Fruit fly (Drosophila melanogaster) whole organism, wandering third instar larva: Measurements from ENCODE around the gene CG14598.

ENCODE experiments used
- Abd-B ChIP-seq: fragments of >200 bp; optimal IDR thresholded peaks from 2 replicates; lab custom pipeline; 2017; ENCODE audit warnings: missing biosample characterization, missing genetic modification characterization
- CG32264 ChIP-seq: fragments of 200-800 bp; sonication (Bioruptor generic); optimal IDR thresholded peaks from 2 replicates; lab custom pipeline; 2016; ENCODE audit warnings: missing biosample characterization, missing genetic modification characterization
- CG9705 ChIP-seq: fragments of 200-800 bp; sonication (Bioruptor generic); optimal IDR thresholded peaks from 2 replicates; lab custom pipeline; 2018; ENCODE audit warnings: missing biosample characterization, mild to moderate bottlenecking, missing genetic modification characterization
- CrebA ChIP-seq: fragments of 200-800 bp; sonication (Bioruptor generic); optimal IDR thresholded peaks from 2 replicates; lab custom pipeline; 2016; ENCODE audit warnings: missing biosample characterization, mild to moderate bottlenecking, missing genetic modification characterization, borderline replicate concordance
- Dfd ChIP-seq: fragments of >200 bp; optimal IDR thresholded peaks from 2 replicates; lab custom pipeline; 2017; ENCODE audit warnings: missing biosample characterization, missing genetic modification characterization
- Dif ChIP-seq: fragments of 200-275, 200-300 bp; sonication (Bioruptor generic); optimal IDR thresholded peaks from 2 replicates; lab custom pipeline; 2018; ENCODE audit warnings: missing biosample characterization, missing genetic modification characterization; ENCODE audit not compliant: partially characterized antibody
- GATAd ChIP-seq: sonication (Bioruptor generic); optimal IDR thresholded peaks from 2 replicates; lab custom pipeline; 2016; ENCODE audit warnings: missing biosample characterization, missing genetic modification characterization
- HLH106 ChIP-seq: fragments of 200-800 bp; optimal IDR thresholded peaks from 3 replicates; lab custom pipeline; 2019; ENCODE audit warnings: missing biosample characterization, mild to moderate bottlenecking, missing genetic modification characterization, moderate library complexity
- Hnf4 ChIP-seq: fragments of 200-800 bp; sonication (Bioruptor generic); optimal IDR thresholded peaks from 2 replicates; lab custom pipeline; 2016; ENCODE audit warnings: missing biosample characterization, mild to moderate bottlenecking, missing genetic modification characterization
- Hr78 ChIP-seq: fragments of >200 bp; optimal IDR thresholded peaks from 2 replicates; lab custom pipeline; 2017; ENCODE audit warnings: missing biosample characterization, missing genetic modification characterization
- Hr83 ChIP-seq: fragments of 200-300 bp; sonication (Bioruptor generic); optimal IDR thresholded peaks from 2 replicates; lab custom pipeline; 2016; ENCODE audit warnings: missing biosample characterization, mild to moderate bottlenecking, missing genetic modification characterization, moderate library complexity; ENCODE audit not compliant: poor library complexity, severe bottlenecking
- Jra ChIP-seq: sonication (Bioruptor generic); optimal IDR thresholded peaks from 2 replicates; lab custom pipeline; 2016; ENCODE audit warnings: missing biosample characterization, missing genetic modification characterization
- Mio ChIP-seq: sonication (Bioruptor generic); optimal IDR thresholded peaks from 2 replicates; lab custom pipeline; 2016; ENCODE audit warnings: missing biosample characterization, missing genetic modification characterization
- Myc ChIP-seq: fragments of >200 bp; optimal IDR thresholded peaks from 2 replicates; lab custom pipeline; 2017
- N ChIP-seq: fragments of >200 bp; optimal IDR thresholded peaks from 2 replicates; lab custom pipeline; 2018; ENCODE audit warnings: missing biosample characterization, missing external identifiers, missing genetic modification characterization
- OdsH ChIP-seq: fragments of 200-800 bp; sonication (Bioruptor generic); optimal IDR thresholded peaks from 2 replicates; lab custom pipeline; 2016; ENCODE audit warnings: missing biosample characterization, mild to moderate bottlenecking, missing genetic modification characterization
- Rel ChIP-seq, 2 experiments: fragments of 200-800 bp; sonication (Bioruptor generic) in 1 of 2; optimal IDR thresholded peaks; 2 replicates in 1 of 2; 3 replicates in 1 of 2; lab custom pipeline; 2016 to 2019; ENCODE audit warnings: mild to moderate bottlenecking in 2 of 2, missing biosample characterization in 2 of 2, missing genetic modification characterization in 2 of 2, moderate library complexity in 1 of 2
- Sp1 ChIP-seq: fragments of 200-800 bp; sonication (Bioruptor generic); optimal IDR thresholded peaks from 3 replicates; lab custom pipeline; 2019; ENCODE audit warnings: missing biosample characterization, mild to moderate bottlenecking, missing genetic modification characterization, moderate library complexity
- Vsx2 ChIP-seq: fragments of 200-300, 225-300 bp; sonication (Bioruptor generic); optimal IDR thresholded peaks from 2 replicates; lab custom pipeline; 2018; ENCODE audit warnings: missing biosample characterization, missing genetic modification characterization; ENCODE audit not compliant: partially characterized antibody
- br ChIP-seq: fragments of 200-800 bp; sonication (Bioruptor generic); optimal IDR thresholded peaks from 2 replicates; lab custom pipeline; 2016; ENCODE audit warnings: missing biosample characterization, missing genetic modification characterization
- brk ChIP-seq: fragments of 200-800 bp; sonication (Bioruptor generic); optimal IDR thresholded peaks from 2 replicates; lab custom pipeline; 2016; ENCODE audit warnings: missing biosample characterization, mild to moderate bottlenecking, missing genetic modification characterization
- dl ChIP-seq, 2 experiments: fragments of 175-275, 200-275 bp in 1 of 2; fragments of 200-275 bp in 1 of 2; sonication (Bioruptor generic); optimal IDR thresholded peaks; lab custom pipeline; 2018; ENCODE audit warnings: mild to moderate bottlenecking in 2 of 2, missing biosample characterization in 2 of 2, missing genetic modification characterization in 2 of 2, moderate library complexity in 2 of 2; ENCODE audit not compliant: partially characterized antibody in 2 of 2, insufficient read depth in 1 of 2
- dmrt93B ChIP-seq: fragments of 200-800 bp; sonication (Bioruptor generic); optimal IDR thresholded peaks from 2 replicates; lab custom pipeline; 2018; ENCODE audit warnings: missing biosample characterization, mild to moderate bottlenecking, missing genetic modification characterization
- dsf ChIP-seq: sonication (Bioruptor generic); optimal IDR thresholded peaks from 2 replicates; lab custom pipeline; 2016; ENCODE audit warnings: missing biosample characterization, missing genetic modification characterization, borderline replicate concordance
- ey ChIP-seq: fragments of 200-800 bp; sonication (Bioruptor generic); optimal IDR thresholded peaks from 2 replicates; lab custom pipeline; 2016; ENCODE audit warnings: missing biosample characterization, missing genetic modification characterization
- foxo ChIP-seq, 2 experiments: fragments of 200-800 bp; sonication (Bioruptor generic); optimal IDR thresholded peaks; 2 replicates in 1 of 2; 3 replicates in 1 of 2; lab custom pipeline; 2016 to 2017; ENCODE audit warnings: missing biosample characterization in 2 of 2, missing genetic modification characterization in 2 of 2
- fru ChIP-seq: fragments of 200-800 bp; sonication (Bioruptor generic); optimal IDR thresholded peaks from 3 replicates; lab custom pipeline; 2016; ENCODE audit warnings: missing biosample characterization, mild to moderate bottlenecking, missing genetic modification characterization
- h ChIP-seq: fragments of 200-800 bp; sonication (Bioruptor generic); optimal IDR thresholded peaks from 3 replicates; lab custom pipeline; 2016; ENCODE audit warnings: missing biosample characterization, mild to moderate bottlenecking, missing genetic modification characterization
- jim ChIP-seq: fragments of 175-275, 200-325 bp; sonication (Bioruptor generic); optimal IDR thresholded peaks from 2 replicates; lab custom pipeline; 2016; ENCODE audit warnings: missing biosample characterization, mild to moderate bottlenecking, missing genetic modification characterization
- lola ChIP-seq: fragments of >200 bp; optimal IDR thresholded peaks from 2 replicates; lab custom pipeline; 2017; ENCODE audit warnings: missing biosample characterization, missing genetic modification characterization
- pan ChIP-seq: fragments of >200 bp; optimal IDR thresholded peaks from 2 replicates; lab custom pipeline; 2017
- psq ChIP-seq: fragments of 200-800 bp; sonication (Bioruptor generic); optimal IDR thresholded peaks from 3 replicates; lab custom pipeline; 2017; ENCODE audit warnings: missing biosample characterization, mild to moderate bottlenecking, missing genetic modification characterization, moderate library complexity
- rgr ChIP-seq: fragments of 200-800 bp; sonication (Bioruptor generic); optimal IDR thresholded peaks from 3 replicates; lab custom pipeline; 2016; ENCODE audit warnings: missing biosample characterization, mild to moderate bottlenecking, missing genetic modification characterization
- sage ChIP-seq: fragments of 200-800 bp; sonication (Bioruptor generic); optimal IDR thresholded peaks from 2 replicates; lab custom pipeline; 2016; ENCODE audit warnings: missing biosample characterization, mild to moderate bottlenecking, missing genetic modification characterization
- sv ChIP-seq: fragments of 200-800 bp; sonication (Bioruptor generic); optimal IDR thresholded peaks from 3 replicates; lab custom pipeline; 2016; ENCODE audit warnings: missing biosample characterization, missing genetic modification characterization
- tai ChIP-seq: sonication (Bioruptor generic); optimal IDR thresholded peaks from 2 replicates; lab custom pipeline; 2016; ENCODE audit warnings: missing biosample characterization, missing genetic modification characterization
- usp ChIP-seq: fragments of >200 bp; optimal IDR thresholded peaks from 2 replicates; lab custom pipeline; 2017; ENCODE audit warnings: missing biosample characterization, missing genetic modification characterization
- woc ChIP-seq: sonication (Bioruptor generic); optimal IDR thresholded peaks from 2 replicates; lab custom pipeline; 2016; ENCODE audit warnings: missing biosample characterization, mild to moderate bottlenecking, missing genetic modification characterization

CG14598 gene

DNA sequence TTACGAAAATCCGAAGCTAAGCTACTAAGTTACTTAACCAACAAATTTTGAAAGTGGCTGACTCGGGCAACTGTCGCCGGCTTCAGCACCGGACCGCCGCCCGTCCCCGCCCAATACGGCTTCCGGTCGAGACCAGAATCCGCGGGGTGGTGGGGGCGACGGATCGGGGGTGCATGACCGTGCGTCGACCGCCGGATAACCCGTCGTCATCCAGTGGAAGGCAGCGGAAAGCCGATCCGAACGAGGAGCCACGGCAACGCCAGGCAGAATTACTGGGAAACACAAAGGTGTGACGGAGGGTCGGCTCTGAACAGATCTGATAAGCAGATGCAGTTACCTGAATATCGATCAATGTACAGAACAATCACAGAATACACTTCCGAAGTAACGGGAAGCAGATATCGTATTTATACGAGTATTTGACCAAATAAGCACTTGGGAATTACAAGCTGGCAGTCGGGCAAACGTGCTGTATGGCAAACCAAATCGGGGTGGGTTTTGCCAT lies 35.1 kb downstream of the CG14598 start:
- no peak for TF ChIP-seq Vsx2 (GFP tag; lab: Kevin White, UChicago)
- no peak for TF ChIP-seq sage (GFP tag; lab: Kevin White, UChicago)
- TF ChIP-seq N (GFP tag; lab: Kevin White, UChicago), result no peak
- peak; percentile 58 for TF ChIP-seq rgr (GFP tag; lab: Kevin White, UChicago)
- TF ChIP-seq woc (GFP tag; lab: Kevin White, UChicago), result no peak
- peak; percentile 83 for TF ChIP-seq Sp1 (GFP tag; lab: Kevin White, UChicago)
- TF ChIP-seq lola (GFP tag; lab: Kevin White, UChicago), result no peak
- TF ChIP-seq jim, result peak; percentile 74
- TF ChIP-seq dl (GFP tag; optimal IDR thresholded peaks at IDR 0.05; lab: Kevin White, UChicago; ENCODE audit: insufficient read depth in 1 of 2, partially characterized antibody in 2 of 2), result peak; percentile 14 to 42
- TF ChIP-seq dmrt93B (GFP tag; lab: Kevin White, UChicago), result peak; percentile 26
- peak; percentile 96 for TF ChIP-seq fru (GFP tag; lab: Kevin White, UChicago)
- TF ChIP-seq Mio (GFP tag; lab: Kevin White, UChicago), result no peak
- peak; percentile 82 for TF ChIP-seq br (GFP tag; lab: Kevin White, UChicago)
- no peak for TF ChIP-seq Myc (lab: Kevin White, UChicago)
- TF ChIP-seq brk (GFP tag; lab: Kevin White, UChicago), result no peak
- TF ChIP-seq tai, result no peak
- peak; percentile 31 for TF ChIP-seq OdsH (GFP tag; lab: Kevin White, UChicago)
- no peak for TF ChIP-seq GATAd
- peak; percentile 46 for TF ChIP-seq psq (GFP tag; lab: Kevin White, UChicago)
- no peak for TF ChIP-seq usp (GFP tag; lab: Kevin White, UChicago)
- peak; percentile 82 for TF ChIP-seq Hr83 (GFP tag; lab: Kevin White, UChicago)
- no peak for TF ChIP-seq sv (GFP tag; lab: Kevin White, UChicago)
- peak; percentile 89 for TF ChIP-seq CG9705
- peak; percentile 59 for TF ChIP-seq Hnf4 (GFP tag; lab: Kevin White, UChicago)
- peak; percentile 32 for TF ChIP-seq ey (GFP tag; lab: Kevin White, UChicago)
- peak in 1 of 2 experiments; percentile 62 for TF ChIP-seq foxo (GFP tag; optimal IDR thresholded peaks at IDR 0.05; lab: Kevin White, UChicago)
- TF ChIP-seq Dif, result peak; percentile 73
- peak; percentile 54 for TF ChIP-seq Dfd (GFP tag; lab: Kevin White, UChicago)
- TF ChIP-seq CG32264, result no peak
- no peak for TF ChIP-seq Hr78 (GFP tag; lab: Kevin White, UChicago)
- TF ChIP-seq Abd-B (GFP tag; lab: Kevin White, UChicago), result no peak
- peak; percentile 28 for TF ChIP-seq CrebA (GFP tag; lab: Kevin White, UChicago)
- TF ChIP-seq Jra, result peak; percentile 6
- TF ChIP-seq Rel (GFP tag; optimal IDR thresholded peaks at IDR 0.05; lab: Kevin White, UChicago), result no peak
- peak; percentile 97 for TF ChIP-seq Rel (tag; optimal IDR thresholded peaks at IDR 0.05; lab: Kevin White, UChicago)
- peak; percentile 77 for TF ChIP-seq h (GFP tag; lab: Kevin White, UChicago)
- TF ChIP-seq HLH106 (tag; lab: Kevin White, UChicago), result peak; percentile 65
- no peak for TF ChIP-seq pan (lab: Kevin White, UChicago)
- TF ChIP-seq dsf (GFP tag; lab: Kevin White, UChicago), result no peak

DNA sequence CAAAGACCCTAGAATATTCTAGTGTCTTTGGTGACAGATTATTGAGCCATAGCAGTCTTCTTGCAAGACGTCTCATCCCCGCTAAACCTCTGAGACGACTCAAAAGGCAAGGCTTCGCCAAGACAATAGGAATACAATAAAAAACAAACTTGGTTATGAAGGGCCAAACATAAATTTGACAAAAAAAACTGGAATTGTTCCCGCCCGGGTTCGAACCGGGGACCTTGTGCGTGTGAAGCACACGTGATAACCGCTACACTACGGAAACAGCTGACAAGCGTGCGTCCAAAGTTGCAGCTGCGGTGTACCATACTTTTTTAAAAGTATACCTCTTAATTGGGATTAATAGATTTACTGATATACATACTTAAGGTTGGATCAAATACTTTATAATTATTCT lies 36.1 kb downstream of the CG14598 start:
- TF ChIP-seq Hnf4 (GFP tag; lab: Kevin White, UChicago) (no peak), Rel (GFP tag; optimal IDR thresholded peaks at IDR 0.05; lab: Kevin White, UChicago) (no peak), Rel (tag; optimal IDR thresholded peaks at IDR 0.05; lab: Kevin White, UChicago) (peak; percentile 72)
- TF ChIP-seq, all 38 proteins: peak for 1

DNA sequence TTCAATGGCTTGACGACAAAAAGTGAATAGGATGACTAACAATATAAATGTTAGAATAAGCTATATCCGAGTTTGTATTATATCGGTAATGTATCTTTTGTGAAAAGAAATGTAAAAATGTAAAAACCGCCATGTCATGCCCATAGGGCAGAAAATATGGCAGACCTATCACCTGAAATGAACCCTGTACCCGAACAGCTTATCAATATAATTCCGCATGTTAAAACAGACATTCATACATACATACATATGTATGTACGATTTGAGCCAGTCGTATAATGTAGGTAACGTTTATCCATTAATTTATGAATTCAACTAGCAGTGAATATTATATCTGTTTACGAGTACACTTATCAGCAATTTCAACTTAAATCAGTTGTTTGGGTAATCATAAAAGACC lies 50.3 kb downstream of the CG14598 start:
- TF ChIP-seq sv (GFP tag; lab: Kevin White, UChicago) (no peak), foxo (GFP tag; optimal IDR thresholded peaks at IDR 0.05; lab: Kevin White, UChicago) (no peak), OdsH (GFP tag; lab: Kevin White, UChicago) (no peak), dl (GFP tag; optimal IDR thresholded peaks at IDR 0.05; lab: Kevin White, UChicago; ENCODE audit: insufficient read depth in 1 of 2, partially characterized antibody in 2 of 2) (no peak), pan (lab: Kevin White, UChicago) (no peak), Hnf4 (GFP tag; lab: Kevin White, UChicago) (no peak), woc (GFP tag; lab: Kevin White, UChicago) (no peak), psq (GFP tag; lab: Kevin White, UChicago) (no peak), dsf (GFP tag; lab: Kevin White, UChicago) (no peak), Rel (GFP tag; optimal IDR thresholded peaks at IDR 0.05; lab: Kevin White, UChicago) (no peak), Rel (tag; optimal IDR thresholded peaks at IDR 0.05; lab: Kevin White, UChicago) (no peak), GATAd (no peak), HLH106 (tag; lab: Kevin White, UChicago) (no peak), Hr83 (GFP tag; lab: Kevin White, UChicago) (no peak), Dif (no peak), rgr (GFP tag; lab: Kevin White, UChicago) (no peak)
